Worm (Caenorhabditis elegans): Measurements from ENCODE around the gene ZC373.3.

The ZC373.3 gene

ce11 chrX:10092864-10093263, 32.5 kb downstream of the ZC373.3 start, which contains the start of gene flp-3:
TSS of gene flp-3 (minus strand) at chrX:10092964.
- TF ChIP-seq snpc-4 (tag; optimal IDR thresholded peaks at IDR 0.05) (no peak), zag-1 (tag; optimal IDR thresholded peaks at IDR 0.05) (no peak), elt-3 (tag; optimal IDR thresholded peaks at IDR 0.05) (no peak), F13H6.1 (tag; optimal IDR thresholded peaks at IDR 0.05) (no peak), elt-1 (tag; optimal IDR thresholded peaks at IDR 0.05) (no peak), C34F6.9 (tag; optimal IDR thresholded peaks at IDR 0.05) (no peak), nhr-12 (tag; optimal IDR thresholded peaks at IDR 0.05) (no peak), ama-1 (optimal IDR thresholded peaks at IDR 0.05) (no peak), fos-1 (tag; optimal IDR thresholded peaks at IDR 0.05) (no peak)

DNA sequence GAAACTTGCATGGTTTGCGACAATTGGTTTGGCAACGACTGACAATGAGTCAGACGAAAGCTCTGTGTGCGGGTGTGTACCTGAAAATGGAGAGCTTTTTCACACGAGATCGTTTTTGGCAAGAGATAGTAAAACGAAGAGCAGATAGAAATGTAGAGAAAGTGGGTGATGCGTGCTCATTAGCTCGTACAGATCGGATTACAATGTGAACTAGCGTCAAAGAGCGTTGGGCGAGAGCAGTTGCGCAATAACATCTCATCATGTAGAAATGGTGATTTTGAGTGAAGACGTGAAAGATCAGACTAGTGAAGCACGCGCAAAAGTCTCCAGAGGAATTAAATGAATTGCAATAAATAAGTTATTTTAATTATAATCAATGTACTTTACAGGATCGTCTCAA, 34.8 kb downstream of the ZC373.3 start, which contains the start of gene flp-2:
TSS of gene flp-2 (minus strand) at position 101 of the 400 bp plus-strand sequence.
- TF ChIP-seq ZK546.5 (tag; optimal IDR thresholded peaks at IDR 0.05), result no peak
- TF ChIP-seq blmp-1 (tag; optimal IDR thresholded peaks at IDR 0.05; ENCODE audit: insufficient read depth), result no peak
- TF ChIP-seq lsy-2 (tag; optimal IDR thresholded peaks at IDR 0.05), result no peak
- TF ChIP-seq unc-62 (GFP tag; optimal IDR thresholded peaks at IDR 0.05), result no peak
- TF ChIP-seq lin-13 (GFP tag; optimal IDR thresholded peaks at IDR 0.05), result no peak
- TF ChIP-seq skn-1 (tag; optimal IDR thresholded peaks at IDR 0.05), result no peak
- TF ChIP-seq zag-1 (tag; optimal IDR thresholded peaks at IDR 0.05), result no peak
- no peak for TF ChIP-seq ama-1 (optimal IDR thresholded peaks at IDR 0.05)
- TF ChIP-seq nhr-129 (tag; optimal IDR thresholded peaks at IDR 0.05), result no peak
- TF ChIP-seq C34F6.9 (tag; optimal IDR thresholded peaks at IDR 0.05), result no peak

Measured in whole organism, L2 larva.